Fruit fly (Drosophila melanogaster): ENCODE data around the gene JhI-21.

dm6 chr2L:12030552-12031131 is 25.2 kb downstream of the JhI-21 start:
- TF ChIP-seq EcR (GFP tag; optimal IDR thresholded peaks at IDR 0.05) = no peak
- TF ChIP-seq psq (optimal IDR thresholded peaks at IDR 0.05) = no peak
- no peak for TF ChIP-seq CG8478 (optimal IDR thresholded peaks at IDR 0.05)
- no peak for TF ChIP-seq usp (GFP tag; optimal IDR thresholded peaks at IDR 0.05)
